Worm (Caenorhabditis elegans): Measurements from ENCODE around the gene damt-1.

Gene damt-1

DNA sequence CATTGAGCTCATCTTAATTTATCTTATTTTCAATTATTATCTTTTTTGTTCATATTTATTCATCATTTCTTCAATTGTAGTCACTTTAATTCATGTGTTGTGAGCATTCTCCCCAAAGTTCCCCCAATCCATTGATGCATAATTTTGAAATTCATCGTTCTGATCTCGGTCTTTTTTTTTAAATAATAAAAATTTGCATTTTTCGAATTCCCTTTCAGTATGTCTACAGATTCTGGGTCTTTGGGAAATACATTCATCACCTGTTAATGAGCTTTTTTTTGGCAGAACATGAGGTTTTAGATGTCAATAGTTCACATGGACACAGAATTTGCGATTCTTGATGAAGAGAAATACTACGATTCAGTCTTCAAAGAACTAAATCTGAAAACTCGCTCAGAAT lies at the start of gene damt-1:
damt-1 (plus strand) TSS at position 301 of the 400 bp plus-strand sequence.
- no peak for TF ChIP-seq ceh-19 (GFP tag; optimal IDR thresholded peaks at IDR 0.05)
- TF ChIP-seq elt-2 (tag; optimal IDR thresholded peaks at IDR 0.05): no peak
- TF ChIP-seq hlh-30 (tag; optimal IDR thresholded peaks at IDR 0.05; ENCODE audit: insufficient read depth): no peak
- no peak for TF ChIP-seq C38D4.7 (GFP tag; optimal IDR thresholded peaks at IDR 0.05)
- no peak for TF ChIP-seq K02D7.2 (tag; optimal IDR thresholded peaks at IDR 0.05)
- no peak for TF ChIP-seq F13H6.1 (tag; optimal IDR thresholded peaks at IDR 0.05)
- TF ChIP-seq ceh-48 (tag; optimal IDR thresholded peaks at IDR 0.05): no peak
- no peak for TF ChIP-seq ceh-30 (tag; optimal IDR thresholded peaks at IDR 0.05)
- no peak for TF ChIP-seq syd-9 (tag; optimal IDR thresholded peaks at IDR 0.05)
- TF ChIP-seq ceh-2 (tag; optimal IDR thresholded peaks at IDR 0.05): no peak
- no peak for TF ChIP-seq madf-2 (tag; optimal IDR thresholded peaks at IDR 0.05)
- no peak for TF ChIP-seq eyg-1 (tag; optimal IDR thresholded peaks at IDR 0.05)

ce11 chrII:5680703-5681102 lies 39.2 kb upstream of the damt-1 start, which contains the start of gene flp-27:
TSS of gene flp-27 (plus strand) at chrII:5681003.
- TF ChIP-seq ets-4 (tag; optimal IDR thresholded peaks at IDR 0.05) (no peak), unc-42 (tag; optimal IDR thresholded peaks at IDR 0.05) (no peak), che-1 (tag; optimal IDR thresholded peaks at IDR 0.05) (no peak), hlh-30 (tag; optimal IDR thresholded peaks at IDR 0.05; ENCODE audit: insufficient read depth) (no peak), hlh-6 (tag; optimal IDR thresholded peaks at IDR 0.05) (no peak), elt-4 (tag; optimal IDR thresholded peaks at IDR 0.05) (no peak), npax-4 (tag; optimal IDR thresholded peaks at IDR 0.05) (no peak), tbx-2 (tag; optimal IDR thresholded peaks at IDR 0.05) (no peak), fkh-6 (tag; optimal IDR thresholded peaks at IDR 0.05) (no peak), odd-2 (tag; optimal IDR thresholded peaks at IDR 0.05) (no peak), sox-4 (tag; optimal IDR thresholded peaks at IDR 0.05) (no peak)

ce11 chrII:5688959-5689358 lies 31.0 kb upstream of the damt-1 start, which contains the start of gene C25H3.11:
TSS of gene C25H3.11 (minus strand) at chrII:5689040.
- TF ChIP-seq K09A11.1 (tag; optimal IDR thresholded peaks at IDR 0.05; ENCODE audit: insufficient read depth) (no peak), ceh-2 (tag; optimal IDR thresholded peaks at IDR 0.05) (peak; percentile 35), ama-1 (optimal IDR thresholded peaks at IDR 0.05) (peak; percentile 5), hlh-30 (tag; optimal IDR thresholded peaks at IDR 0.05; ENCODE audit: insufficient read depth) (peak; percentile 55)

ce11 chrII:5691216-5691771 lies 28.7 kb upstream of the damt-1 start, which contains the start of the genes ndub-5 and eif-2D:
TSS of gene ndub-5 (minus strand) at chrII:5691353.
TSS of gene eif-2D (plus strand) at chrII:5691721.
- TF ChIP-seq ceh-31 (tag; optimal IDR thresholded peaks at IDR 0.05): peak; percentile 33
- no peak for TF ChIP-seq eyg-1 (tag; optimal IDR thresholded peaks at IDR 0.05)
- peak; percentile 83 for TF ChIP-seq elt-2 (tag; optimal IDR thresholded peaks at IDR 0.05)
- TF ChIP-seq tbx-2 (tag; optimal IDR thresholded peaks at IDR 0.05): peak; percentile 26
- TF ChIP-seq ceh-14 (tag; optimal IDR thresholded peaks at IDR 0.05): peak; percentile 28
- TF ChIP-seq unc-42 (tag; optimal IDR thresholded peaks at IDR 0.05): no peak
- peak; percentile 8 for TF ChIP-seq ttx-3 (tag; optimal IDR thresholded peaks at IDR 0.05)
- peak; percentile 13 for TF ChIP-seq nfya-1 (tag; optimal IDR thresholded peaks at IDR 0.05)

ce11 chrII:5693893-5694292 lies 26.1 kb upstream of the damt-1 start, which contains the start of gene C25H3.3:
TSS of gene C25H3.3 (plus strand) at chrII:5694193.
- TF ChIP-seq pha-4 (tag; optimal IDR thresholded peaks at IDR 0.05) (no peak), elt-2 (tag; optimal IDR thresholded peaks at IDR 0.05) (no peak), eyg-1 (tag; optimal IDR thresholded peaks at IDR 0.05) (no peak), npax-4 (tag; optimal IDR thresholded peaks at IDR 0.05) (no peak), rnt-1 (tag; optimal IDR thresholded peaks at IDR 0.05) (no peak), Y22D7AL.16 (tag; optimal IDR thresholded peaks at IDR 0.05) (no peak), pros-1 (tag; optimal IDR thresholded peaks at IDR 0.05) (no peak), hlh-15 (tag; optimal IDR thresholded peaks at IDR 0.05) (no peak), odd-2 (tag; optimal IDR thresholded peaks at IDR 0.05) (no peak)
